Worm (Caenorhabditis elegans) whole organism, early embryonic: ENCODE results near the gene T26G10.4.

Experiments used
- B0310.2 ChIP-seq: sonication (generic microtip); optimal IDR thresholded peaks from 2 replicates; lab custom pipeline; 2016; ENCODE audit warnings: mild to moderate bottlenecking, missing genetic modification characterization, missing compliant biosample characterization
- F13C5.2 ChIP-seq: sonication (generic microtip); optimal IDR thresholded peaks from 2 replicates; lab custom pipeline; 2017; ENCODE audit warnings: mild to moderate bottlenecking, missing genetic modification characterization, inconsistent platforms, missing compliant biosample characterization
- aly-1 ChIP-seq: sonication (generic microtip); optimal IDR thresholded peaks from 2 replicates; lab custom pipeline; 2016; ENCODE audit warnings: missing genetic modification characterization, missing compliant biosample characterization
- ama-1 ChIP-seq: fragments of 150-350 bp; optimal IDR thresholded peaks from 2 replicates; lab custom pipeline; 2014
- ceh-13 ChIP-seq: fragments of 200-800 bp; sonication (Bioruptor generic); optimal IDR thresholded peaks from 2 replicates; lab custom pipeline; 2018; ENCODE audit warnings: mild to moderate bottlenecking, missing genetic modification characterization, missing compliant biosample characterization
- ceh-36 ChIP-seq: sonication (generic microtip); optimal IDR thresholded peaks from 2 replicates; lab custom pipeline; 2016; ENCODE audit warnings: missing genetic modification characterization, inconsistent platforms, missing compliant biosample characterization
- ets-7 ChIP-seq: sonication (generic microtip); optimal IDR thresholded peaks from 2 replicates; lab custom pipeline; 2016; ENCODE audit warnings: missing genotype, missing genetic modification characterization, missing compliant biosample characterization
- flt-1 ChIP-seq: fragments of 200-800 bp; sonication (Bioruptor generic); IDR thresholded peaks from 2 replicates; pipeline ENCODE4 v1.3.6; 2022; ENCODE audit warnings: missing genetic modification characterization, missing compliant biosample characterization
- hmbx-1 ChIP-seq: sonication (generic microtip); optimal IDR thresholded peaks from 2 replicates; lab custom pipeline; 2016; ENCODE audit warnings: mild to moderate bottlenecking, missing genetic modification characterization, missing compliant biosample characterization
- hmg-4 ChIP-seq: fragments of 200-800 bp; sonication (Bioruptor generic); optimal IDR thresholded peaks from 2 replicates; lab custom pipeline; 2018; ENCODE audit warnings: mild to moderate bottlenecking, missing genetic modification characterization, missing compliant biosample characterization
- hnd-1 ChIP-seq: sonication (generic microtip); optimal IDR thresholded peaks from 2 replicates; lab custom pipeline; 2016; ENCODE audit warnings: missing genetic modification characterization, missing compliant biosample characterization
- pes-1 ChIP-seq: fragments of 200-800 bp; sonication (Bioruptor generic); IDR thresholded peaks from 2 replicates; pipeline ENCODE4 v1.3.6; 2022; ENCODE audit warnings: missing genetic modification reagents, missing genetic modification characterization, missing compliant biosample characterization
- scrt-1 ChIP-seq: fragments of 200-800 bp; sonication (Bioruptor generic); IDR thresholded peaks from 2 replicates; pipeline ENCODE4 v1.3.6; 2022; ENCODE audit warnings: missing genetic modification characterization, missing compliant biosample characterization
- sea-1 ChIP-seq: fragments of 200-800 bp; sonication (Bioruptor generic); conservative IDR thresholded peaks from 2 replicates; pipeline ENCODE4 v1.3.6; 2022; ENCODE audit warnings: missing genetic modification characterization, missing compliant biosample characterization
- tbx-11 ChIP-seq: fragments of 200-800 bp; sonication (Bioruptor generic); IDR thresholded peaks from 2 replicates; pipeline ENCODE4 v1.3.6; 2022; ENCODE audit warnings: missing genetic modification characterization, missing compliant biosample characterization
- tbx-37 ChIP-seq: fragments of 200-800 bp; sonication (Bioruptor generic); conservative IDR thresholded peaks from 2 replicates; pipeline ENCODE4 v1.3.6; 2022; ENCODE audit warnings: missing genetic modification reagents, missing genetic modification characterization, missing compliant biosample characterization
- tra-4 ChIP-seq: sonication (generic microtip); optimal IDR thresholded peaks from 2 replicates; lab custom pipeline; 2017; ENCODE audit warnings: missing genetic modification characterization, missing compliant biosample characterization

Gene T26G10.4

ce11 chrIII:9401036-9401435 is 19.3 kb upstream of the T26G10.4 start, which contains the start of gene nlp-48:
Gene nlp-48, minus strand, starts transcription at chrIII:9401136.
- TF ChIP-seq hmbx-1 (tag; lab: Kevin White, UChicago) (no peak), ama-1 (lab: Kevin White, UChicago) (no peak), tbx-37 (GFP tag; lab: Robert Waterston, UW) (no peak)

- no peak for TF ChIP-seq ama-1 (lab: Kevin White, UChicago)
- TF ChIP-seq flt-1 (GFP tag; lab: Robert Waterston, UW) = no peak
- TF ChIP-seq F13C5.2 (tag; lab: Kevin White, UChicago) = no peak
- no peak for TF ChIP-seq B0310.2 (tag; lab: Kevin White, UChicago)
- no peak for TF ChIP-seq scrt-1
- TF ChIP-seq hmg-4 = no peak
- TF ChIP-seq hmbx-1 (tag; lab: Kevin White, UChicago) = no peak
- TF ChIP-seq ceh-36 (tag; lab: Kevin White, UChicago) = no peak
- TF ChIP-seq sea-1 (GFP tag; lab: Robert Waterston, UW) = no peak
- no peak for TF ChIP-seq ceh-13 (GFP tag; lab: Kevin White, UChicago)
- TF ChIP-seq tbx-37 (GFP tag; lab: Robert Waterston, UW) = no peak
- no peak for TF ChIP-seq tra-4 (tag; lab: Kevin White, UChicago)
- no peak for TF ChIP-seq hnd-1 (tag; lab: Kevin White, UChicago)
- no peak for TF ChIP-seq ets-7 (tag; lab: Kevin White, UChicago)
- TF ChIP-seq aly-1 (tag; lab: Kevin White, UChicago) = no peak
These were observed 13.7 kb upstream of the T26G10.4 start, which contains the start of gene T26G10.1 for ce11 chrIII:9406600-9406999. Gene T26G10.1, minus strand, starts transcription at chrIII:9406641.

- TF ChIP-seq tbx-11 (0 out of 2 replicates have a peak, but pooled peaks have one; percentile 7), sea-1 (GFP tag; lab: Robert Waterston, UW) (0 out of 2 replicates have a peak, but pooled peaks have one; percentile 51), scrt-1 (peak; percentile 65), pes-1 (GFP tag; lab: Robert Waterston, UW) (peak; percentile 51)
These were observed 12.0 kb upstream of the T26G10.4 start for ce11 chrIII:9408304-9408703.

ce11 chrIII:9413340-9413739 is 7.0 kb upstream of the T26G10.4 start, which contains the start of gene T26G10.3:
Gene T26G10.3, minus strand, starts transcription at chrIII:9413440.
- TF ChIP-seq B0310.2 (tag; lab: Kevin White, UChicago) = no peak

- TF ChIP-seq flt-1 (GFP tag; lab: Robert Waterston, UW) (no peak), aly-1 (tag; lab: Kevin White, UChicago) (no peak), hnd-1 (tag; lab: Kevin White, UChicago) (no peak), pes-1 (GFP tag; lab: Robert Waterston, UW) (no peak), B0310.2 (tag; lab: Kevin White, UChicago) (no peak), F13C5.2 (tag; lab: Kevin White, UChicago) (no peak), ceh-13 (GFP tag; lab: Kevin White, UChicago) (no peak), ets-7 (tag; lab: Kevin White, UChicago) (no peak), sea-1 (GFP tag; lab: Robert Waterston, UW) (no peak), tbx-11 (no peak), ama-1 (lab: Kevin White, UChicago) (no peak), ceh-36 (tag; lab: Kevin White, UChicago) (no peak), tra-4 (tag; lab: Kevin White, UChicago) (no peak), tbx-37 (GFP tag; lab: Robert Waterston, UW) (no peak), scrt-1 (no peak)
These were observed 6.0 kb downstream of the T26G10.4 start, which contains the start of gene T26G10.5 for ce11 chrIII:9426301-9426700. Gene T26G10.5, minus strand, starts transcription at chrIII:9426401.

- TF ChIP-seq F13C5.2 (tag; lab: Kevin White, UChicago) = no peak
- TF ChIP-seq ceh-36 (tag; lab: Kevin White, UChicago) = no peak
- TF ChIP-seq scrt-1 = no peak
- no peak for TF ChIP-seq ama-1 (lab: Kevin White, UChicago)
- TF ChIP-seq pes-1 (GFP tag; lab: Robert Waterston, UW) = no peak
- no peak for TF ChIP-seq tra-4 (tag; lab: Kevin White, UChicago)
- no peak for TF ChIP-seq ets-7 (tag; lab: Kevin White, UChicago)
- no peak for TF ChIP-seq flt-1 (GFP tag; lab: Robert Waterston, UW)
- no peak for TF ChIP-seq tbx-11
- TF ChIP-seq B0310.2 (tag; lab: Kevin White, UChicago) = no peak
These were observed 13.3 kb downstream of the T26G10.4 start, which contains the start of gene cpar-1 for ce11 chrIII:9433576-9434107. Gene cpar-1, plus strand, starts transcription at chrIII:9434057.

- TF ChIP-seq scrt-1 (no peak), ceh-13 (GFP tag; lab: Kevin White, UChicago) (no peak), tbx-11 (no peak), ets-7 (tag; lab: Kevin White, UChicago) (no peak), hnd-1 (tag; lab: Kevin White, UChicago) (no peak), hmg-4 (no peak), tbx-37 (GFP tag; lab: Robert Waterston, UW) (no peak), sea-1 (GFP tag; lab: Robert Waterston, UW) (no peak), tra-4 (tag; lab: Kevin White, UChicago) (no peak), F13C5.2 (tag; lab: Kevin White, UChicago) (no peak), ama-1 (lab: Kevin White, UChicago) (no peak), aly-1 (tag; lab: Kevin White, UChicago) (no peak), pes-1 (GFP tag; lab: Robert Waterston, UW) (no peak), ceh-36 (tag; lab: Kevin White, UChicago) (no peak), hmbx-1 (tag; lab: Kevin White, UChicago) (no peak), flt-1 (GFP tag; lab: Robert Waterston, UW) (no peak), B0310.2 (tag; lab: Kevin White, UChicago) (no peak)
These were observed 14.7 kb downstream of the T26G10.4 start for ce11 chrIII:9434999-9435398.
